Worm (Caenorhabditis elegans): ENCODE results near the gene M03F4.4.

ce11 chrX:4969228-4969627 is 12.0 kb upstream of the M03F4.4 start, which contains the start of gene M03F4.6:
- TF ChIP-seq mep-1 (tag; optimal IDR thresholded peaks at IDR 0.05) (no peak), mab-5 (tag; optimal IDR thresholded peaks at IDR 0.05) (no peak), pha-4 (tag; optimal IDR thresholded peaks at IDR 0.05) (no peak), mls-2 (tag; optimal IDR thresholded peaks at IDR 0.05) (no peak), lsy-2 (tag; optimal IDR thresholded peaks at IDR 0.05) (no peak), lin-13 (tag; optimal IDR thresholded peaks at IDR 0.05) (no peak), nhr-12 (tag; optimal IDR thresholded peaks at IDR 0.05) (no peak), ces-1 (GFP tag; optimal IDR thresholded peaks at IDR 0.05) (no peak), snpc-4 (tag; optimal IDR thresholded peaks at IDR 0.05) (no peak), unc-39 (tag; optimal IDR thresholded peaks at IDR 0.05) (no peak), blmp-1 (tag; optimal IDR thresholded peaks at IDR 0.05) (no peak)

Data from whole organism, mixed stage, embryonic.